Fruit fly (Drosophila melanogaster): ENCODE results near the gene CG12655.
"Not testable (repeated sequence)": the region's sequence is repeated elsewhere in the genome, so short reads cannot be mapped to it uniquely, and the experiment has no call there.

- not testable (repeated sequence) for TF ChIP-seq fd96Ca (GFP tag; IDR thresholded peaks at IDR 0.05); CG17806 (tag; optimal IDR thresholded peaks at IDR 0.05); EcR (GFP tag; optimal IDR thresholded peaks at IDR 0.05); rn (GFP tag; IDR thresholded peaks at IDR 0.05); Pif1A (GFP tag; optimal IDR thresholded peaks at IDR 0.05); CG8301 (tag; optimal IDR thresholded peaks at IDR 0.05); Pif1B (GFP tag; optimal IDR thresholded peaks at IDR 0.05); CG4496 (GFP tag; IDR thresholded peaks at IDR 0.05); CG8159 (tag; optimal IDR thresholded peaks at IDR 0.05); CG34367 (tag; optimal IDR thresholded peaks at IDR 0.05); Snoo (tag; optimal IDR thresholded peaks at IDR 0.05)
Observed at dm6 chrX:19929078-19929477, 30.1 kb downstream of the CG12655 start, which contains the start of gene CG45489.

Data from whole organism, pupa.